Fruit fly (Drosophila melanogaster) whole organism: Measurements from ENCODE around the gene CG17202.

ENCODE experiments used
- CG8478 ChIP-seq: fragments of >200 bp; optimal IDR thresholded peaks from 2 replicates; lab custom pipeline; 2018; ENCODE audit warnings: inconsistent platforms
- Dll ChIP-seq: fragments of >200 bp; optimal IDR thresholded peaks from 2 replicates; lab custom pipeline; 2017
- EcR ChIP-seq, 2 experiments: fragments of >200 bp; optimal IDR thresholded peaks; 2 replicates each; lab custom pipeline; 2017; ENCODE audit warnings: missing biosample characterization in 2 of 2, missing genetic modification characterization in 2 of 2, missing genetic modification reagents in 2 of 2
- pan ChIP-seq: fragments of >200 bp; optimal IDR thresholded peaks from 2 replicates; lab custom pipeline; 2017
- psq ChIP-seq: fragments of >200 bp; optimal IDR thresholded peaks from 2 replicates; lab custom pipeline; 2017
- usp ChIP-seq: fragments of >200 bp; optimal IDR thresholded peaks from 2 replicates; lab custom pipeline; 2017; ENCODE audit warnings: missing biosample characterization, missing genetic modification characterization, mixed read lengths

dm6 chr3R:12398054-12398453, 24.5 kb upstream of the CG17202 start:
- TF ChIP-seq CG8478 (lab: Kevin White, UChicago) (no peak), usp (GFP tag; lab: Kevin White, UChicago) (no peak), psq (no peak), Dll (lab: Kevin White, UChicago) (no peak), pan (lab: Kevin White, UChicago) (no peak), EcR (GFP tag; optimal IDR thresholded peaks at IDR 0.05; lab: Kevin White, UChicago) (no peak)
